Worm (Caenorhabditis elegans): Measurements from ENCODE around the gene F08D12.12.

DNA sequence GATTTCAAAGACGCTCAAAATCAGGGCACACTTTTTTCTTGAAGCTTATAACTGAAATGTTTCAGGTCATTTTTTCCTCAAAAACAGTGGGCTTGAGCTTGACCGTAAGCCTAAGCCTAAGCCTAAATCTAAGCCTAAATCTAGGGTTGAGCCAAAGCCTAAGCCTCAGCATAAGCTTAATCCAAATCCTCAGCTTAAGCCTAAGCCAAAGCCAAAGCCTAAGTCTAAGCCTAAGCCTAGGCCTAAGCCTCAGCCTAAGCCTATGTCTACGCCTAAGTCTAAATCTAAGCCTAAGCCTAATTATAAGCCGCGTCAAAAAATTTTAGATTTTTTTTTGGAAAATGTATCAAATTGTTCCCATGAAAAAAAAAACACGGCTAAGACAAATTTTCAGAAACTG is 52.6 kb downstream of the F08D12.12 start:
- TF ChIP-seq med-1 (GFP tag; optimal IDR thresholded peaks at IDR 0.05; ENCODE audit: insufficient read depth) (no peak), flt-1 (GFP tag; IDR thresholded peaks at IDR 0.05) (no peak), cog-1 (tag; optimal IDR thresholded peaks at IDR 0.05) (no peak), ztf-29 (GFP tag; IDR thresholded peaks at IDR 0.05) (no peak), tab-1 (GFP tag; IDR thresholded peaks at IDR 0.05) (no peak), T22C8.4 (GFP tag; IDR thresholded peaks at IDR 0.05) (no peak), ztf-23 (GFP tag; IDR thresholded peaks at IDR 0.05) (no peak), klf-2 (GFP tag; conservative IDR thresholded peaks at IDR 0.05) (no peak)

Data from whole organism, midembryonic.